Worm (Caenorhabditis elegans): ENCODE measurements around the gene tbx-7.

DNA sequence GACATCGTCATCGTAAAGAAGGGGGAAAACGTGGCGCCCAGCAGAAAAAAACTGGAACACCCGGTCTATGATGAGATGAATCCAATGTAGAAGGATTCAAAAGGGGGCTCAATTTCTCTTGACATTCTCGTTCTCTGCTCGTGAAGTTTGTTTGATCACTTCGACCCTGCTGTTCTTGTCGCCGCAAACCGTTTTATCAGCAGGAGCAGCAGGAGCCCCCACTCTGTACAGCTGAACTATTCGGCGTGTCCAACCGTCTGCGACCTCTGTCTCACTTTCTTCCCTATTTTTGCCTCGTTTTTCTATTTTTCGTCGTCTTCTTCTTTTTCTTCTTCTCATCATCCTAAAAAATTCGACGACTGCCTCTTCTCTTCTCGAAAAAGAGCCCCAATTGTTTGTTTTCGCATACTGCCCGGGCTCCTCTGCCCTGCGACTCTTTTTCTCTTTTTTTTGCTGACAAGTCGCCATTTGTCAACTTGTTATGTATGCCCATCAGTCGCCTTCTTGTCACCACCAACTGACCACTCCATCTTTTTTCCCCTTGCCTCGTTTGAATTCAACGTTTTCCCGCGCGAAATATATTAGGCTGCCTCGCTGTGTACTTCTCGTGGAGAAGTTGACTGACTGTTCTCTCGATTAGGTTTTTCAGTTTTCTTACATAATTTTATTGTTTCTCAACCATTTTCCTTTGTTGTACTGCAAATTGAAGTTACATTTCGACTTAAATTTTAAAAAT is 39.2 kb downstream of the tbx-7 start:
- TF ChIP-seq unc-39 (tag; optimal IDR thresholded peaks at IDR 0.05) (no peak), mdl-1 (tag; optimal IDR thresholded peaks at IDR 0.05) (no peak), nhr-10 (tag; optimal IDR thresholded peaks at IDR 0.05) (no peak), egl-27 (tag; optimal IDR thresholded peaks at IDR 0.05) (no peak), ceh-82 (tag; optimal IDR thresholded peaks at IDR 0.05) (no peak), ama-1 (optimal IDR thresholded peaks at IDR 0.05) (no peak), nhr-12 (tag; optimal IDR thresholded peaks at IDR 0.05) (no peak), ztf-4 (tag; optimal IDR thresholded peaks at IDR 0.05) (no peak)

All from whole organism, L2 larva.